Worm (Caenorhabditis elegans) whole organism, L2 larva: ENCODE measurements around the gene ccd-5.

ENCODE experiments used
- C34F6.9 ChIP-seq: fragments of 150-350 bp; optimal IDR thresholded peaks from 2 replicates; lab custom pipeline; 2014; ENCODE audit warnings: missing biosample characterization, missing genetic modification characterization
- F13H6.1 ChIP-seq: sonication (generic microtip); optimal IDR thresholded peaks from 2 replicates; lab custom pipeline; 2016; ENCODE audit warnings: missing genetic modification characterization, missing compliant biosample characterization
- R02D3.7 ChIP-seq: fragments of 150-350 bp; optimal IDR thresholded peaks from 2 replicates; lab custom pipeline; 2014; ENCODE audit warnings: missing biosample characterization, missing genetic modification characterization
- Y55F3AM.14 ChIP-seq: fragments of 200-800 bp; sonication (Bioruptor generic); optimal IDR thresholded peaks from 2 replicates; lab custom pipeline; 2018; ENCODE audit warnings: mild to moderate bottlenecking, missing genetic modification characterization, missing compliant biosample characterization
- ZK546.5 ChIP-seq: sonication (generic microtip); optimal IDR thresholded peaks from 2 replicates; lab custom pipeline; 2017; ENCODE audit warnings: missing biosample characterization, missing genetic modification characterization
- alr-1 ChIP-seq: fragments of 150-350 bp; optimal IDR thresholded peaks from 2 replicates; lab custom pipeline; 2014; ENCODE audit warnings: missing biosample characterization, missing genetic modification characterization
- aly-2 ChIP-seq: fragments of 150-350 bp; optimal IDR thresholded peaks from 2 replicates; lab custom pipeline; 2014; ENCODE audit warnings: missing biosample characterization, missing genetic modification characterization
- ama-1 ChIP-seq: fragments of 150-350 bp; optimal IDR thresholded peaks from 2 replicates; lab custom pipeline; 2018; ENCODE audit warnings: inconsistent platforms
- blmp-1 ChIP-seq: sonication (generic microtip); optimal IDR thresholded peaks from 2 replicates; lab custom pipeline; 2017; ENCODE audit warnings: missing genetic modification characterization, mild to moderate bottlenecking, missing compliant biosample characterization, antibody characterized with exemption, moderate library complexity; ENCODE audit not compliant: insufficient read depth
- ceh-16 ChIP-seq: fragments of 150-350 bp; optimal IDR thresholded peaks from 2 replicates; lab custom pipeline; 2014; ENCODE audit warnings: missing biosample characterization, missing genetic modification characterization
- ceh-82 ChIP-seq: fragments of 150-350 bp; optimal IDR thresholded peaks from 2 replicates; lab custom pipeline; 2014; ENCODE audit warnings: missing biosample characterization, missing genetic modification characterization
- crh-2 ChIP-seq: sonication (generic microtip); optimal IDR thresholded peaks from 2 replicates; lab custom pipeline; 2017; ENCODE audit warnings: missing biosample characterization, missing genetic modification characterization
- dmd-4 ChIP-seq: sonication (generic microtip); optimal IDR thresholded peaks from 2 replicates; lab custom pipeline; 2017; ENCODE audit warnings: missing biosample characterization, missing genetic modification characterization
- egl-27 ChIP-seq: sonication (generic microtip); optimal IDR thresholded peaks from 3 replicates; lab custom pipeline; 2017; ENCODE audit warnings: missing biosample characterization, missing genetic modification reagents, missing genetic modification characterization
- elt-3 ChIP-seq: sonication (generic microtip); optimal IDR thresholded peaks from 2 replicates; lab custom pipeline; 2017; ENCODE audit warnings: missing biosample characterization, missing genetic modification characterization
- fos-1 ChIP-seq: fragments of 150-350 bp; optimal IDR thresholded peaks from 2 replicates; lab custom pipeline; 2014; ENCODE audit warnings: missing biosample characterization, missing genetic modification characterization
- gmeb-1 ChIP-seq: fragments of 150-350 bp; optimal IDR thresholded peaks from 2 replicates; lab custom pipeline; 2014; ENCODE audit warnings: missing biosample characterization, missing genetic modification characterization
- lin-11 ChIP-seq: fragments of 150-350 bp; sonication (generic microtip); optimal IDR thresholded peaks from 2 replicates; lab custom pipeline; 2014; ENCODE audit warnings: missing biosample characterization, missing genetic modification characterization, inconsistent platforms, mixed read lengths
- lin-13 ChIP-seq: fragments of 150-350 bp; optimal IDR thresholded peaks from 2 replicates; lab custom pipeline; 2014; ENCODE audit warnings: missing biosample characterization, missing genetic modification reagents, missing genetic modification characterization
- lin-39 ChIP-seq: fragments of 150-350 bp; optimal IDR thresholded peaks from 2 replicates; lab custom pipeline; 2014; ENCODE audit warnings: missing biosample characterization, missing genetic modification reagents, missing genetic modification characterization
- lsy-2 ChIP-seq, 2 experiments: fragments of 150-350 bp in 1 of 2; sonication (generic microtip) in 1 of 2; optimal IDR thresholded peaks; 2 replicates each; lab custom pipeline; 2014 to 2017; ENCODE audit warnings: missing biosample characterization in 2 of 2, missing genetic modification characterization in 2 of 2
- mab-5 ChIP-seq: fragments of 150-350 bp; optimal IDR thresholded peaks from 2 replicates; lab custom pipeline; 2014; ENCODE audit warnings: missing biosample characterization, missing genetic modification characterization
- mdl-1 ChIP-seq, 2 experiments: fragments of 150-350 bp in 1 of 2; sonication (generic microtip) in 1 of 2; optimal IDR thresholded peaks; 2 replicates each; lab custom pipeline; 2017; ENCODE audit warnings: missing biosample characterization in 2 of 2, missing genetic modification characterization in 2 of 2
- nhr-10 ChIP-seq: sonication (generic microtip); optimal IDR thresholded peaks from 2 replicates; lab custom pipeline; 2017; ENCODE audit warnings: missing biosample characterization, missing genetic modification characterization
- nhr-12 ChIP-seq: fragments of 150-350 bp; optimal IDR thresholded peaks from 2 replicates; lab custom pipeline; 2014; ENCODE audit warnings: missing biosample characterization, missing genetic modification characterization
- nhr-129 ChIP-seq: fragments of 150-350 bp; optimal IDR thresholded peaks from 2 replicates; lab custom pipeline; 2014; ENCODE audit warnings: missing biosample characterization, missing genetic modification characterization
- nhr-21 ChIP-seq: fragments of 150-350 bp; optimal IDR thresholded peaks from 2 replicates; lab custom pipeline; 2014; ENCODE audit warnings: missing biosample characterization, missing genetic modification characterization
- nhr-23 ChIP-seq: fragments of 150-350 bp; optimal IDR thresholded peaks from 2 replicates; lab custom pipeline; 2014; ENCODE audit warnings: missing biosample characterization, missing genetic modification reagents, missing genetic modification characterization
- nhr-25 ChIP-seq: fragments of 150-350 bp; sonication (generic microtip); optimal IDR thresholded peaks from 3 replicates; lab custom pipeline; 2014; ENCODE audit warnings: missing biosample characterization, missing genetic modification characterization
- nhr-6 ChIP-seq: fragments of 150-350 bp; optimal IDR thresholded peaks from 2 replicates; lab custom pipeline; 2014; ENCODE audit warnings: missing biosample characterization, missing genetic modification characterization
- nhr-77 ChIP-seq: fragments of 150-350 bp; optimal IDR thresholded peaks from 2 replicates; lab custom pipeline; 2014; ENCODE audit warnings: missing biosample characterization, missing genetic modification characterization
- peb-1 ChIP-seq: fragments of 150-350 bp; optimal IDR thresholded peaks from 2 replicates; lab custom pipeline; 2014; ENCODE audit warnings: missing biosample characterization, missing genetic modification characterization
- sem-4 ChIP-seq: fragments of 150-350 bp; optimal IDR thresholded peaks from 2 replicates; lab custom pipeline; 2014; ENCODE audit warnings: missing biosample characterization, missing genetic modification reagents, missing genetic modification characterization
- skn-1 ChIP-seq: sonication (generic microtip); optimal IDR thresholded peaks from 2 replicates; lab custom pipeline; 2017; ENCODE audit warnings: missing biosample characterization, missing genetic modification characterization
- sma-3 ChIP-seq: sonication (generic microtip); optimal IDR thresholded peaks from 2 replicates; lab custom pipeline; 2016; ENCODE audit warnings: missing genetic modification reagents, missing genetic modification characterization, missing compliant biosample characterization
- sma-9 ChIP-seq, 2 experiments: fragments of 150-350 bp in 1 of 2; sonication (generic microtip) in 1 of 2; optimal IDR thresholded peaks; 2 replicates each; lab custom pipeline; 2014 to 2016; ENCODE audit warnings: missing genetic modification characterization in 2 of 2, mild to moderate bottlenecking in 1 of 2, missing biosample characterization in 1 of 2, missing compliant biosample characterization in 1 of 2, missing genetic modification reagents in 1 of 2, moderate library complexity in 1 of 2
- snpc-4 ChIP-seq: fragments of 150-350 bp; optimal IDR thresholded peaks from 2 replicates; lab custom pipeline; 2014; ENCODE audit warnings: missing biosample characterization, missing genetic modification characterization
- unc-39 ChIP-seq: fragments of 150-350 bp; optimal IDR thresholded peaks from 2 replicates; lab custom pipeline; 2014; ENCODE audit warnings: missing biosample characterization, missing genetic modification characterization
- unc-55 ChIP-seq: fragments of 150-350 bp; sonication (generic microtip); optimal IDR thresholded peaks from 3 replicates; lab custom pipeline; 2014; ENCODE audit warnings: missing biosample characterization, missing genetic modification reagents, missing genetic modification characterization
- unc-62 ChIP-seq: fragments of 150-350 bp; optimal IDR thresholded peaks from 2 replicates; lab custom pipeline; 2014; ENCODE audit warnings: missing biosample characterization, missing genetic modification reagents, missing genetic modification characterization
- zag-1 ChIP-seq: fragments of 150-350 bp; optimal IDR thresholded peaks from 2 replicates; lab custom pipeline; 2014; ENCODE audit warnings: missing biosample characterization, missing genetic modification characterization
- ztf-4 ChIP-seq: fragments of 150-350 bp; optimal IDR thresholded peaks from 2 replicates; lab custom pipeline; 2014; ENCODE audit warnings: missing biosample characterization, missing genetic modification characterization

The ccd-5 gene

ce11 chrX:2536246-2536772 lies 36.1 kb downstream of the ccd-5 start:
- TF ChIP-seq unc-62, result no peak
- peak; percentile 80 for TF ChIP-seq nhr-25 (tag; lab: Kevin White, UChicago)
- no peak for TF ChIP-seq skn-1 (tag; lab: Kevin White, UChicago)
- no peak for TF ChIP-seq nhr-77 (tag; lab: Kevin White, UChicago)
- TF ChIP-seq gmeb-1 (tag; lab: Kevin White, UChicago), result peak; percentile 25
- TF ChIP-seq unc-55, result peak; percentile 92
- no peak for TF ChIP-seq aly-2 (tag; lab: Kevin White, UChicago)
- no peak for TF ChIP-seq ama-1 (lab: Kevin White, UChicago)
- peak; percentile 94 for TF ChIP-seq zag-1 (tag; lab: Kevin White, UChicago)
- peak; percentile 75 for TF ChIP-seq lin-13 (GFP tag; lab: Kevin White, UChicago)
- no peak for TF ChIP-seq R02D3.7 (tag; lab: Kevin White, UChicago)
- no peak for TF ChIP-seq dmd-4
- TF ChIP-seq mdl-1 (tag; optimal IDR thresholded peaks at IDR 0.05; lab: Kevin White, UChicago), result peak in 1 of 2 experiments; percentile 73
- TF ChIP-seq nhr-12 (tag; lab: Kevin White, UChicago), result no peak
- TF ChIP-seq nhr-10 (tag; lab: Kevin White, UChicago), result no peak
- peak; percentile 92 for TF ChIP-seq C34F6.9 (tag; lab: Kevin White, UChicago)
- peak; percentile 29 for TF ChIP-seq nhr-21 (tag; lab: Kevin White, UChicago)
- peak; percentile 72 for TF ChIP-seq snpc-4 (tag; lab: Kevin White, UChicago)
- TF ChIP-seq blmp-1 (tag; lab: Kevin White, UChicago), result peak; percentile 73
- TF ChIP-seq sem-4, result peak; percentile 92
- peak; percentile 78 for TF ChIP-seq ceh-16
- TF ChIP-seq egl-27 (tag; lab: Kevin White, UChicago), result peak; percentile 75
- TF ChIP-seq Y55F3AM.14 (GFP tag; lab: Kevin White, UChicago), result peak; percentile 65
- peak; percentile 59 for TF ChIP-seq ceh-82 (tag; lab: Kevin White, UChicago)
- peak; percentile 57 for TF ChIP-seq sma-3 (GFP tag; lab: Kevin White, UChicago)
- peak; percentile 97 for TF ChIP-seq F13H6.1
- TF ChIP-seq ZK546.5 (tag; lab: Kevin White, UChicago), result no peak
- TF ChIP-seq lin-11 (tag; lab: Kevin White, UChicago), result peak; percentile 30
- peak; percentile 80 for TF ChIP-seq mab-5 (tag; lab: Kevin White, UChicago)
- no peak for TF ChIP-seq unc-39 (tag; lab: Kevin White, UChicago)
- no peak for TF ChIP-seq elt-3 (tag; lab: Kevin White, UChicago)
- TF ChIP-seq lin-39 (tag; lab: Kevin White, UChicago), result peak; percentile 39
- peak; percentile 97 for TF ChIP-seq nhr-129 (tag; lab: Kevin White, UChicago)
- TF ChIP-seq lsy-2 (tag; optimal IDR thresholded peaks at IDR 0.05; lab: Kevin White, UChicago), result peak; percentile 43 to 85
- TF ChIP-seq sma-9 (GFP tag; optimal IDR thresholded peaks at IDR 0.05; lab: Kevin White, UChicago), result peak; percentile 94
- no peak for TF ChIP-seq sma-9 (tag; optimal IDR thresholded peaks at IDR 0.05; lab: Kevin White, UChicago)
- peak; percentile 52 for TF ChIP-seq fos-1 (tag; lab: Kevin White, UChicago)
- TF ChIP-seq nhr-6 (tag; lab: Kevin White, UChicago), result peak; percentile 88
- TF ChIP-seq crh-2, result peak; percentile 79

ce11 chrX:2532357-2532756 lies 40.1 kb downstream of the ccd-5 start, which contains the start of gene tbc-12:
Gene tbc-12 (minus strand): TSS chrX:2532457.
- no peak for TF ChIP-seq alr-1 (tag; lab: Kevin White, UChicago)
- no peak for TF ChIP-seq mab-5 (tag; lab: Kevin White, UChicago)
- TF ChIP-seq ceh-82 (tag; lab: Kevin White, UChicago), result no peak
- TF ChIP-seq nhr-6 (tag; lab: Kevin White, UChicago), result no peak
- no peak for TF ChIP-seq crh-2
- no peak for TF ChIP-seq nhr-25 (tag; lab: Kevin White, UChicago)
- no peak for TF ChIP-seq R02D3.7 (tag; lab: Kevin White, UChicago)
- no peak for TF ChIP-seq peb-1
- no peak for TF ChIP-seq ztf-4
- TF ChIP-seq nhr-23 (tag; lab: Kevin White, UChicago), result no peak
- TF ChIP-seq dmd-4, result no peak
- TF ChIP-seq Y55F3AM.14 (GFP tag; lab: Kevin White, UChicago), result no peak
- no peak for TF ChIP-seq lsy-2 (tag; optimal IDR thresholded peaks at IDR 0.05; lab: Kevin White, UChicago)
- TF ChIP-seq unc-39 (tag; lab: Kevin White, UChicago), result no peak
- TF ChIP-seq ceh-16, result no peak
- no peak for TF ChIP-seq ama-1 (lab: Kevin White, UChicago)
- TF ChIP-seq sma-3 (GFP tag; lab: Kevin White, UChicago), result no peak
- TF ChIP-seq, all 48 proteins: peak for 0
